Worm (Caenorhabditis elegans) whole organism, late embryonic: ENCODE data around the gene srh-215.

Experiments used
- C38D4.7 ChIP-seq: fragments of 200-800 bp; sonication (Bioruptor generic); optimal IDR thresholded peaks from 2 replicates; lab custom pipeline; 2018; ENCODE audit warnings: mild to moderate bottlenecking, missing genetic modification characterization, moderate library complexity, missing compliant biosample characterization
- K02D7.2 ChIP-seq: sonication (generic microtip); optimal IDR thresholded peaks from 2 replicates; lab custom pipeline; 2017; ENCODE audit warnings: mild to moderate bottlenecking, missing genetic modification characterization, missing compliant biosample characterization
- T23F11.4 ChIP-seq: fragments of 200-800 bp; sonication (Bioruptor generic); optimal IDR thresholded peaks from 2 replicates; lab custom pipeline; 2018; ENCODE audit warnings: mild to moderate bottlenecking, missing genetic modification characterization, missing compliant biosample characterization
- Y22D7AL.16 ChIP-seq: sonication (generic microtip); optimal IDR thresholded peaks from 2 replicates; lab custom pipeline; 2016; ENCODE audit warnings: missing genetic modification characterization, missing compliant biosample characterization
- ceh-14 ChIP-seq: sonication (generic microtip); optimal IDR thresholded peaks from 2 replicates; lab custom pipeline; 2016; ENCODE audit warnings: missing genotype, missing genetic modification characterization, missing compliant biosample characterization
- ceh-2 ChIP-seq: sonication (generic microtip); optimal IDR thresholded peaks from 2 replicates; lab custom pipeline; 2016; ENCODE audit warnings: missing genotype, missing genetic modification characterization, missing compliant biosample characterization
- ceh-30 ChIP-seq: fragments of 150-350 bp; optimal IDR thresholded peaks from 2 replicates; lab custom pipeline; 2014; ENCODE audit warnings: missing biosample characterization, missing genetic modification characterization
- ceh-34 ChIP-seq: sonication (generic microtip); optimal IDR thresholded peaks from 2 replicates; lab custom pipeline; 2016; ENCODE audit warnings: mild to moderate bottlenecking, missing genetic modification characterization, missing compliant biosample characterization
- ceh-48 ChIP-seq: sonication (generic microtip); optimal IDR thresholded peaks from 2 replicates; lab custom pipeline; 2016; ENCODE audit warnings: missing genetic modification characterization, inconsistent platforms, missing compliant biosample characterization
- ceh-9 ChIP-seq: sonication (generic microtip); optimal IDR thresholded peaks from 2 replicates; lab custom pipeline; 2016; ENCODE audit warnings: mild to moderate bottlenecking, missing genetic modification characterization, inconsistent platforms, missing compliant biosample characterization
- che-1 ChIP-seq: sonication (generic microtip); optimal IDR thresholded peaks from 2 replicates; lab custom pipeline; 2016; ENCODE audit warnings: mild to moderate bottlenecking, missing genetic modification characterization, missing compliant biosample characterization
- ets-4 ChIP-seq: sonication (generic microtip); optimal IDR thresholded peaks from 2 replicates; lab custom pipeline; 2016; ENCODE audit warnings: missing genetic modification characterization, missing compliant biosample characterization
- fax-1 ChIP-seq: sonication (generic microtip); optimal IDR thresholded peaks from 2 replicates; lab custom pipeline; 2016; ENCODE audit warnings: missing genotype, missing genetic modification characterization, missing compliant biosample characterization
- fkh-10 ChIP-seq: fragments of 150-350 bp; optimal IDR thresholded peaks from 2 replicates; lab custom pipeline; 2014; ENCODE audit warnings: missing biosample characterization, missing genetic modification reagents, missing genetic modification characterization
- gmeb-2 ChIP-seq: sonication (generic microtip); optimal IDR thresholded peaks from 2 replicates; lab custom pipeline; 2016; ENCODE audit warnings: missing genetic modification characterization, inconsistent platforms, missing compliant biosample characterization
- hlh-13 ChIP-seq: fragments of 200-800 bp; sonication (Bioruptor generic); optimal IDR thresholded peaks from 2 replicates; lab custom pipeline; 2018; ENCODE audit warnings: mild to moderate bottlenecking, missing genetic modification characterization, missing compliant biosample characterization
- hlh-15 ChIP-seq: sonication (generic microtip); optimal IDR thresholded peaks from 2 replicates; lab custom pipeline; 2016; ENCODE audit warnings: missing genetic modification characterization, missing compliant biosample characterization
- hlh-30 ChIP-seq: sonication (generic microtip); optimal IDR thresholded peaks from 2 replicates; lab custom pipeline; 2017; ENCODE audit warnings: antibody characterized with exemption, missing genetic modification characterization, missing compliant biosample characterization; ENCODE audit not compliant: insufficient read depth
- hlh-6 ChIP-seq: sonication (generic microtip); optimal IDR thresholded peaks from 2 replicates; lab custom pipeline; 2016; ENCODE audit warnings: missing genotype, missing genetic modification characterization, missing compliant biosample characterization
- madf-2 ChIP-seq: sonication (generic microtip); optimal IDR thresholded peaks from 2 replicates; lab custom pipeline; 2017; ENCODE audit warnings: missing genetic modification characterization, missing compliant biosample characterization
- mec-3 ChIP-seq: sonication (generic microtip); optimal IDR thresholded peaks from 2 replicates; lab custom pipeline; 2016; ENCODE audit warnings: borderline replicate concordance, missing genetic modification characterization, missing compliant biosample characterization
- nfya-1 ChIP-seq: sonication (generic microtip); optimal IDR thresholded peaks from 2 replicates; lab custom pipeline; 2017; ENCODE audit warnings: missing genetic modification characterization, mild to moderate bottlenecking, missing compliant biosample characterization, antibody characterized with exemption, moderate library complexity
- nhr-11 ChIP-seq: fragments of 150-350 bp; optimal IDR thresholded peaks from 2 replicates; lab custom pipeline; 2014; ENCODE audit warnings: missing biosample characterization, missing genetic modification characterization
- nhr-232 ChIP-seq: sonication (generic microtip); optimal IDR thresholded peaks from 2 replicates; lab custom pipeline; 2016; ENCODE audit warnings: missing genetic modification characterization, missing compliant biosample characterization
- npax-4 ChIP-seq: sonication (generic microtip); optimal IDR thresholded peaks from 2 replicates; lab custom pipeline; 2016; ENCODE audit warnings: missing genetic modification characterization, missing compliant biosample characterization
- pax-1 ChIP-seq: fragments of 150-350 bp; optimal IDR thresholded peaks from 2 replicates; lab custom pipeline; 2014; ENCODE audit warnings: missing biosample characterization, missing genetic modification characterization
- pha-2 ChIP-seq: sonication (generic microtip); optimal IDR thresholded peaks from 2 replicates; lab custom pipeline; 2017; ENCODE audit warnings: mild to moderate bottlenecking, missing genetic modification characterization, missing compliant biosample characterization
- pqm-1 ChIP-seq: sonication (generic microtip); optimal IDR thresholded peaks from 2 replicates; lab custom pipeline; 2016; ENCODE audit warnings: missing genetic modification characterization, missing compliant biosample characterization
- sox-2 ChIP-seq: fragments of 200-800 bp; sonication (Bioruptor generic); IDR thresholded peaks from 2 replicates; pipeline ENCODE4 v1.3.6; 2022; ENCODE audit warnings: missing genetic modification reagents, missing genetic modification characterization, missing compliant biosample characterization
- tbx-2 ChIP-seq: sonication (generic microtip); optimal IDR thresholded peaks from 2 replicates; lab custom pipeline; 2016; ENCODE audit warnings: missing genetic modification characterization, missing compliant biosample characterization
- tbx-7 ChIP-seq: sonication (generic microtip); optimal IDR thresholded peaks from 2 replicates; lab custom pipeline; 2016; ENCODE audit warnings: missing genotype, missing genetic modification characterization, missing compliant biosample characterization
- unc-3 ChIP-seq, 2 experiments: fragments of 200-800 bp in 1 of 2; sonication (Bioruptor generic) in 1 of 2; sonication (generic microtip) in 1 of 2; conservative IDR thresholded peaks in 1 of 2; optimal IDR thresholded peaks in 1 of 2; 2 replicates each; pipeline versions ENCODE4 v1.3.6 to Lab custom; 2016 to 2022; ENCODE audit warnings: missing compliant biosample characterization in 2 of 2, missing genetic modification characterization in 2 of 2, missing genetic modification reagents in 1 of 2
- unc-55 ChIP-seq: sonication (generic microtip); optimal IDR thresholded peaks from 2 replicates; lab custom pipeline; 2017; ENCODE audit warnings: missing biosample characterization, missing genetic modification reagents, missing genetic modification characterization
- unc-86 ChIP-seq: sonication (generic microtip); optimal IDR thresholded peaks from 2 replicates; lab custom pipeline; 2016; ENCODE audit warnings: missing genetic modification characterization, missing compliant biosample characterization
- zip-5 ChIP-seq: sonication (generic microtip); optimal IDR thresholded peaks from 2 replicates; lab custom pipeline; 2016; ENCODE audit warnings: missing genetic modification characterization, missing compliant biosample characterization

Gene srh-215

ce11 chrV:16861719-16862118 is 29.9 kb upstream of the srh-215 start, which contains the start of the genes clec-32 and clec-24:
clec-32 (minus strand) TSS chrV:16861819.
clec-24 (plus strand) TSS chrV:16862012.
- no peak for TF ChIP-seq hlh-30 (tag; lab: Kevin White, UChicago)
- no peak for TF ChIP-seq nhr-232 (tag; lab: Kevin White, UChicago)
- TF ChIP-seq zip-5 (tag; lab: Kevin White, UChicago): no peak
- TF ChIP-seq madf-2 (tag; lab: Kevin White, UChicago): no peak
- TF ChIP-seq che-1 (tag; lab: Kevin White, UChicago): no peak
- no peak for TF ChIP-seq mec-3 (tag; lab: Kevin White, UChicago)
- no peak for TF ChIP-seq ets-4 (tag; lab: Kevin White, UChicago)

ce11 chrV:16857977-16858479 is 26.2 kb upstream of the srh-215 start, which contains the start of the genes clec-31 and clec-22:
clec-31 (minus strand) TSS chrV:16858077.
clec-22 (plus strand) TSS chrV:16858429.
- TF ChIP-seq hlh-6 (tag; lab: Kevin White, UChicago): no peak
- no peak for TF ChIP-seq K02D7.2
- TF ChIP-seq gmeb-2 (tag; lab: Kevin White, UChicago): no peak
- TF ChIP-seq npax-4: no peak
- no peak for TF ChIP-seq hlh-15 (tag; lab: Kevin White, UChicago)
- TF ChIP-seq Y22D7AL.16 (tag; lab: Kevin White, UChicago): no peak
- TF ChIP-seq ceh-9 (tag; lab: Kevin White, UChicago): no peak
- TF ChIP-seq hlh-13 (GFP tag; lab: Kevin White, UChicago): no peak
- no peak for TF ChIP-seq fkh-10 (GFP tag; lab: Kevin White, UChicago)
- TF ChIP-seq fax-1 (tag; lab: Kevin White, UChicago): no peak
- no peak for TF ChIP-seq nhr-11 (tag; lab: Kevin White, UChicago)
- TF ChIP-seq tbx-2 (tag; lab: Kevin White, UChicago): no peak
- no peak for TF ChIP-seq ceh-48 (tag; lab: Kevin White, UChicago)
- no peak for TF ChIP-seq madf-2 (tag; lab: Kevin White, UChicago)
- TF ChIP-seq pax-1 (tag; lab: Kevin White, UChicago): no peak
- no peak for TF ChIP-seq unc-55 (GFP tag; lab: Kevin White, UChicago)
- TF ChIP-seq unc-86: no peak

DNA sequence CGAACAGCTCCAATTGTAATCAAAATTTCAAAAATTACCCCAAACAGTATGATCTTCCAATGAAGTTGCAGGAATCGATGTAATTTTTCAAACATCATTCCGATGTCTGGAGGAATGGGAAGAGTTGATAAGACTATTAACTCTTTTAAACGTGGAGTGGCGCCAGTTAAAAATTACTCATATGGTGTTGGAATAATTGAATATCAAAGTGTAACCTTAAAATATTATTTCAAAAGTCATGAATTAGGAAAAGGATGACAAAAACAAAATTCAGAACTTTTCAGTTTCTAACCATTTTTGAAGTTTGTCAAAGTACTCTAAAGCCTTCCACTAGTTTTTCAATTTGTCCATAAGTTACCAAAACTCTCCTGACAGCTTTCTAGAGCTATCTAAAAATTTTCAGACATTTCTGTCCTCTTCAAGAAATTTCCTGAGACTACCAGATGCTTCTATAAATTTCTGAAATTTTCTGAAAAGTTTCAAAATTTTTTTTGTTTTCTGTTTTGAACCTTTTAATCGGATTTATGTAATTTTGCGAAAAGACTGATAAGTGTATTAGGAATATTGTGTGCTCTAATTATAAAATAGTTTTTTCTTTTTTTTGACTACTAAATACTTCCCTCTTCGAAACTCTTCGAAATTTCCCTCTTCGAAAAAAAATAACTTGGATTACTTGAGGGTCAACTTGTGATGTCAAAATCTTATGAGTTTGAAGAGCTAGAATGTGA is 22.3 kb upstream of the srh-215 start, which contains the start of the genes clec-35 and clec-27:
clec-35 (minus strand) TSS at position 101 of the 728 bp plus-strand sequence.
clec-27 (plus strand) TSS at position 678 of the 728 bp plus-strand sequence.
- no peak for TF ChIP-seq ceh-14 (tag; lab: Kevin White, UChicago)
- TF ChIP-seq nfya-1 (tag; lab: Kevin White, UChicago): no peak
- no peak for TF ChIP-seq ceh-34 (tag; lab: Kevin White, UChicago)
- TF ChIP-seq hlh-15 (tag; lab: Kevin White, UChicago): no peak
- TF ChIP-seq hlh-13 (GFP tag; lab: Kevin White, UChicago): no peak
- TF ChIP-seq K02D7.2: no peak
- TF ChIP-seq ceh-30 (tag; lab: Kevin White, UChicago): no peak
- TF ChIP-seq fax-1 (tag; lab: Kevin White, UChicago): no peak
- TF ChIP-seq pha-2: no peak
- no peak for TF ChIP-seq unc-3 (GFP tag; conservative IDR thresholded peaks at IDR 0.05; lab: Robert Waterston, UW)
- no peak for TF ChIP-seq unc-3 (tag; optimal IDR thresholded peaks at IDR 0.05; lab: Kevin White, UChicago)
- no peak for TF ChIP-seq T23F11.4
- no peak for TF ChIP-seq zip-5 (tag; lab: Kevin White, UChicago)
- no peak for TF ChIP-seq sox-2
- no peak for TF ChIP-seq mec-3 (tag; lab: Kevin White, UChicago)
- TF ChIP-seq tbx-7 (tag; lab: Kevin White, UChicago): no peak
- TF ChIP-seq pqm-1 (tag; lab: Kevin White, UChicago): no peak
- TF ChIP-seq nhr-232 (tag; lab: Kevin White, UChicago): no peak
- no peak for TF ChIP-seq C38D4.7 (GFP tag; lab: Kevin White, UChicago)
- no peak for TF ChIP-seq ceh-2 (tag; lab: Kevin White, UChicago)
- TF ChIP-seq che-1 (tag; lab: Kevin White, UChicago): no peak
